Worm (Caenorhabditis elegans) whole organism, L1 larva: ENCODE data around the gene W03C9.6.

Experiments used
- C04F5.9 ChIP-seq: sonication (generic microtip); optimal IDR thresholded peaks from 2 replicates; lab custom pipeline; 2016; ENCODE audit warnings: missing genetic modification characterization, missing compliant biosample characterization
- ceh-63 ChIP-seq: fragments of 200-800 bp; sonication (Bioruptor generic); optimal IDR thresholded peaks from 2 replicates; lab custom pipeline; 2018; ENCODE audit warnings: mild to moderate bottlenecking, missing genetic modification characterization, missing compliant biosample characterization
- efl-1 ChIP-seq, 4 experiments: fragments of 150-350 bp; optimal IDR thresholded peaks in 3 of 4; peaks in 1 of 4; 1 replicate in 1 of 4; 2 replicates in 3 of 4; lab custom pipeline; 2014; ENCODE audit warnings: missing biosample characterization in 2 of 4, missing genetic modification characterization in 2 of 4, missing genetic modification reagents in 2 of 4
- ets-5 ChIP-seq: fragments of 200-800 bp; sonication (Bioruptor generic); IDR thresholded peaks from 2 replicates; pipeline ENCODE4 v1.3.6; 2022; ENCODE audit warnings: missing genetic modification characterization, missing compliant biosample characterization
- fos-1 ChIP-seq: fragments of 150-350 bp; optimal IDR thresholded peaks from 2 replicates; lab custom pipeline; 2014; ENCODE audit warnings: missing biosample characterization, missing genetic modification characterization
- lin-13 ChIP-seq: fragments of 150-350 bp; optimal IDR thresholded peaks from 2 replicates; lab custom pipeline; 2014; ENCODE audit warnings: missing biosample characterization, missing genetic modification reagents, missing genetic modification characterization
- mep-1 ChIP-seq: fragments of 150-350 bp; optimal IDR thresholded peaks from 2 replicates; lab custom pipeline; 2014; ENCODE audit warnings: missing biosample characterization, missing genetic modification characterization
- nhr-11 ChIP-seq: fragments of 150-350 bp; optimal IDR thresholded peaks from 2 replicates; lab custom pipeline; 2014; ENCODE audit warnings: missing biosample characterization, missing genetic modification characterization
- nhr-237 ChIP-seq: fragments of 150-350 bp; optimal IDR thresholded peaks from 2 replicates; lab custom pipeline; 2014; ENCODE audit warnings: missing biosample characterization, missing genetic modification characterization

- no peak for TF ChIP-seq C04F5.9 (tag; lab: Kevin White, UChicago)
- TF ChIP-seq ets-5: no peak
- TF ChIP-seq efl-1 (optimal IDR thresholded peaks at IDR 0.05; lab: Kevin White, UChicago): no peak
- no peak for TF ChIP-seq efl-1 (GFP tag; optimal IDR thresholded peaks at IDR 0.05 in 1 of 2; lab: Kevin White, UChicago)
- no peak for TF ChIP-seq mep-1
- no peak for TF ChIP-seq fos-1 (tag; lab: Kevin White, UChicago)
- TF ChIP-seq nhr-11 (tag; lab: Kevin White, UChicago): no peak
- TF ChIP-seq lin-13 (GFP tag; lab: Kevin White, UChicago): peak; percentile 19
- no peak for TF ChIP-seq nhr-237 (tag; lab: Kevin White, UChicago)
- no peak for TF ChIP-seq ceh-63 (GFP tag; lab: Kevin White, UChicago)
These were observed 19.3 kb downstream of the W03C9.6 start, which contains the start of gene acbp-6 for ce11 chrII:11973632-11974031.
